Worm (Caenorhabditis elegans): ENCODE results near the gene C53B4.3.

- TF ChIP-seq nhr-11 (tag; optimal IDR thresholded peaks at IDR 0.05), result no peak
- TF ChIP-seq lin-39 (tag; optimal IDR thresholded peaks at IDR 0.05), result no peak
- TF ChIP-seq fkh-10 (GFP tag; optimal IDR thresholded peaks at IDR 0.05), result no peak
- no peak for TF ChIP-seq unc-62 (GFP tag; optimal IDR thresholded peaks at IDR 0.05)
- TF ChIP-seq nhr-237 (tag; optimal IDR thresholded peaks at IDR 0.05), result no peak
- no peak for TF ChIP-seq ceh-63 (GFP tag; optimal IDR thresholded peaks at IDR 0.05)
- peak; percentile 61 for TF ChIP-seq nhr-20 (tag; optimal IDR thresholded peaks at IDR 0.05)
- no peak for TF ChIP-seq aly-2 (tag; optimal IDR thresholded peaks at IDR 0.05)
- no peak for TF ChIP-seq elt-2 (tag; optimal IDR thresholded peaks at IDR 0.05)
- TF ChIP-seq mep-1 (tag; optimal IDR thresholded peaks at IDR 0.05), result no peak
- no peak for TF ChIP-seq isw-1 (GFP tag; IDR thresholded peaks at IDR 0.05)
- no peak for TF ChIP-seq nhr-76 (tag; optimal IDR thresholded peaks at IDR 0.05)
- peak in 1 of 2 experiments; percentile 43 for TF ChIP-seq lsy-2 (tag; optimal IDR thresholded peaks at IDR 0.05)
- no peak for TF ChIP-seq egl-13 (tag; optimal IDR thresholded peaks at IDR 0.05)
Measured at ce11 chrIV:8921956-8922355, 51.6 kb downstream of the C53B4.3 start, which contains the start of gene D1046.16.

All from whole organism, L1 larva.